Worm (Caenorhabditis elegans): ENCODE measurements around the gene ZK353.3.

ZK353.3 gene

DNA sequence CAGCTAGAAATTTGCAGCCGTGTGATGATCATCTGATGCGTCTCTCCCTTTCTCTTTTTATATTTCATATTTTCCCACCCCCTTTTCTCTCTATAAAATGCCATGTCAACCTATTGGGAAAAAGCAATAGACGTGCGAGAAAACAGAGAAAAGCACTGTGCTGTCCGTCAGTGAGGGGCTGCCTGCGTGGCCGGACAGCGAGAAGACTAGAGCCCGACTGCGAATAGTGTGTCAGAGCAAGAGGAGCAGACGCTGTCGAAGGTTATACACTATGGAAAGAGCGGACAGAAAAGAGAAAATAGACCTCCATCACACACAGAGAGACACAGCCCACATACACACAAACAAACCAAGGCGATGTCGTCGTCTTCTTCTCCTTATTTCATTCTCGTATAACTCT is 29.3 kb downstream of the ZK353.3 start (continued):
- TF ChIP-seq tbx-2 (tag; optimal IDR thresholded peaks at IDR 0.05) = peak; percentile 69
- TF ChIP-seq gmeb-2 (tag; optimal IDR thresholded peaks at IDR 0.05) = no peak
- no peak for TF ChIP-seq mec-3 (tag; optimal IDR thresholded peaks at IDR 0.05; ENCODE audit: borderline replicate concordance)
- no peak for TF ChIP-seq elt-4 (tag; optimal IDR thresholded peaks at IDR 0.05)
- no peak for TF ChIP-seq sox-4 (tag; optimal IDR thresholded peaks at IDR 0.05)
- TF ChIP-seq nhr-232 (tag; optimal IDR thresholded peaks at IDR 0.05) = no peak
- no peak for TF ChIP-seq pha-4 (tag; optimal IDR thresholded peaks at IDR 0.05)
- TF ChIP-seq dve-1 (tag; optimal IDR thresholded peaks at IDR 0.05) = no peak
- TF ChIP-seq hlh-6 (tag; optimal IDR thresholded peaks at IDR 0.05) = peak; percentile 42
- TF ChIP-seq C08G9.2 (tag; optimal IDR thresholded peaks at IDR 0.05) = no peak
- no peak for TF ChIP-seq fkh-10 (GFP tag; optimal IDR thresholded peaks at IDR 0.05)
- TF ChIP-seq pros-1 (tag; optimal IDR thresholded peaks at IDR 0.05) = peak; percentile 10
- TF ChIP-seq npax-4 (tag; optimal IDR thresholded peaks at IDR 0.05) = no peak
- no peak for TF ChIP-seq ets-4 (tag; optimal IDR thresholded peaks at IDR 0.05)
- TF ChIP-seq eyg-1 (tag; optimal IDR thresholded peaks at IDR 0.05) = no peak
- TF ChIP-seq fkh-6 (tag; optimal IDR thresholded peaks at IDR 0.05) = no peak
- peak; percentile 14 for TF ChIP-seq ceh-48 (tag; optimal IDR thresholded peaks at IDR 0.05)
- TF ChIP-seq K09A11.1 (tag; optimal IDR thresholded peaks at IDR 0.05; ENCODE audit: insufficient read depth) = no peak
- no peak for TF ChIP-seq unc-86 (tag; optimal IDR thresholded peaks at IDR 0.05)
- TF ChIP-seq hlh-13 (GFP tag; optimal IDR thresholded peaks at IDR 0.05) = no peak
- TF ChIP-seq pat-9 (tag; optimal IDR thresholded peaks at IDR 0.05) = no peak
- no peak for TF ChIP-seq C38D4.7 (GFP tag; optimal IDR thresholded peaks at IDR 0.05)
- no peak for TF ChIP-seq ceh-9 (tag; optimal IDR thresholded peaks at IDR 0.05)
- no peak for TF ChIP-seq syd-9 (tag; optimal IDR thresholded peaks at IDR 0.05)
- TF ChIP-seq nfya-1 (tag; optimal IDR thresholded peaks at IDR 0.05) = peak; percentile 85
- TF ChIP-seq nhr-11 (tag; optimal IDR thresholded peaks at IDR 0.05) = no peak
- TF ChIP-seq unc-55 (GFP tag; optimal IDR thresholded peaks at IDR 0.05) = peak; percentile 40
- TF ChIP-seq ttx-3 (tag; optimal IDR thresholded peaks at IDR 0.05) = no peak

- TF ChIP-seq unc-42 (tag; optimal IDR thresholded peaks at IDR 0.05) = peak; percentile 55
- TF ChIP-seq zip-5 (tag; optimal IDR thresholded peaks at IDR 0.05) = no peak
Observed at ce11 chrIII:8426271-8426670, 30.5 kb downstream of the ZK353.3 start, which contains the start of gene cec-1. TSS of gene cec-1 (plus strand) at chrIII:8426333.

DNA sequence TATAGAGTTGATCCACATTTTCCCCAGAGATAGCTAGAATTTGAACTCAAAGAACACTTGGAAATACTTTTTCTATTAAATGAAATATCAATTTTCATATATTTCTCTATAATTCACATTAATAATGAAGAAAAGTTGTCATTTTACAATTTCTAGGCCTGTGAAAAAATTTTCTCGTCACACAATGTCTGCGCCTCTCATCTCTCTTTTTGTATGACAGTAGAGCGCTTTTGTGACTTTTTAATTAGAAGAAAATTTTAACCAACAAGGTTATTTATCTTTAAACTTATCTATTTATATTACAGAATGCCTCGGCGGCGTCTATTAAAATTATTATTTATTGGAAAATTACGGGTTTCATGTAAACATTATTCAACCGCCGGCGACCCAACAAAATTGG is 33.2 kb downstream of the ZK353.3 start, which contains the start of gene ZK1236.1:
Gene ZK1236.1, plus strand, starts transcription at position 263 of the 400 bp plus-strand sequence.
- TF ChIP-seq lim-6 (tag; optimal IDR thresholded peaks at IDR 0.05) = no peak
- no peak for TF ChIP-seq pag-3 (tag; optimal IDR thresholded peaks at IDR 0.05; ENCODE audit: borderline replicate concordance)
- no peak for TF ChIP-seq ceh-34 (tag; optimal IDR thresholded peaks at IDR 0.05)
- TF ChIP-seq ceh-14 (tag; optimal IDR thresholded peaks at IDR 0.05) = no peak
- TF ChIP-seq pax-1 (tag; optimal IDR thresholded peaks at IDR 0.05) = no peak
- no peak for TF ChIP-seq syd-9 (tag; optimal IDR thresholded peaks at IDR 0.05)
- TF ChIP-seq ceh-9 (tag; optimal IDR thresholded peaks at IDR 0.05) = no peak

DNA sequence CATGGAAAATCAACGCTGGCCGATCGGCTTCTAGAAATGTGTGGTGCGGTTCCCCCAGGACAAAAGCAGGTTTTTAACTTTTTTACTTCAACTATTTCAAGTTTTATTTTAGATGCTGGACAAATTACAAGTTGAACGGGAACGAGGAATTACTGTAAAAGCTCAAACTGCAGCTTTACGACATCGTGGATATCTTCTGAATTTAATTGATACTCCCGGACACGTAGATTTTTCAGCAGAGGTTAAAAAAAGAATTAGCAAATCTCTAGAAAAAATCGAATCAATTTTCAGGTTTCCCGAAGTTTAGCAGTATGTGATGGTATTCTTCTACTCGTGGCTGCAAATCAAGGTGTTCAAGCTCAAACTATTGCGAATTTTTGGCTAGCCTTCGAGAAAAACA is 33.7 kb downstream of the ZK353.3 start:
- no peak for TF ChIP-seq hlh-30 (tag; optimal IDR thresholded peaks at IDR 0.05; ENCODE audit: insufficient read depth)
- no peak for TF ChIP-seq odd-2 (tag; optimal IDR thresholded peaks at IDR 0.05)
- TF ChIP-seq ceh-2 (tag; optimal IDR thresholded peaks at IDR 0.05) = no peak
- no peak for TF ChIP-seq ceh-19 (GFP tag; optimal IDR thresholded peaks at IDR 0.05)
- TF ChIP-seq madf-2 (tag; optimal IDR thresholded peaks at IDR 0.05) = no peak
- no peak for TF ChIP-seq Y22D7AL.16 (tag; optimal IDR thresholded peaks at IDR 0.05)

Data from whole organism, late embryonic.